Fruit fly (Drosophila melanogaster): Measurements from ENCODE around the gene Nepl14.

- TF ChIP-seq CG7101 (tag; optimal IDR thresholded peaks at IDR 0.05) (no peak), tj (GFP tag; optimal IDR thresholded peaks at IDR 0.05) (no peak), CG11617 (GFP tag; optimal IDR thresholded peaks at IDR 0.05) (no peak), pad (GFP tag; optimal IDR thresholded peaks at IDR 0.05) (no peak), CG12768 (GFP tag; optimal IDR thresholded peaks at IDR 0.05) (no peak), Crg-1 (GFP tag; optimal IDR thresholded peaks at IDR 0.05) (no peak), Clk (GFP tag; optimal IDR thresholded peaks at IDR 0.05) (no peak), kay (GFP tag; ENCODE audit: borderline replicate concordance) (peak; percentile 79), bab1 (GFP tag; optimal IDR thresholded peaks at IDR 0.05) (no peak), CG1620 (GFP tag; optimal IDR thresholded peaks at IDR 0.05) (no peak), CG14711 (tag; optimal IDR thresholded peaks at IDR 0.05) (no peak), Mnt (GFP tag; optimal IDR thresholded peaks at IDR 0.05) (no peak)
Observed at dm6 chr3R:22718401-22718800, 45.1 kb downstream of the Nepl14 start.
